Fruit fly (Drosophila melanogaster): Measurements from ENCODE around the gene comm3.

The comm3 gene

DNA sequence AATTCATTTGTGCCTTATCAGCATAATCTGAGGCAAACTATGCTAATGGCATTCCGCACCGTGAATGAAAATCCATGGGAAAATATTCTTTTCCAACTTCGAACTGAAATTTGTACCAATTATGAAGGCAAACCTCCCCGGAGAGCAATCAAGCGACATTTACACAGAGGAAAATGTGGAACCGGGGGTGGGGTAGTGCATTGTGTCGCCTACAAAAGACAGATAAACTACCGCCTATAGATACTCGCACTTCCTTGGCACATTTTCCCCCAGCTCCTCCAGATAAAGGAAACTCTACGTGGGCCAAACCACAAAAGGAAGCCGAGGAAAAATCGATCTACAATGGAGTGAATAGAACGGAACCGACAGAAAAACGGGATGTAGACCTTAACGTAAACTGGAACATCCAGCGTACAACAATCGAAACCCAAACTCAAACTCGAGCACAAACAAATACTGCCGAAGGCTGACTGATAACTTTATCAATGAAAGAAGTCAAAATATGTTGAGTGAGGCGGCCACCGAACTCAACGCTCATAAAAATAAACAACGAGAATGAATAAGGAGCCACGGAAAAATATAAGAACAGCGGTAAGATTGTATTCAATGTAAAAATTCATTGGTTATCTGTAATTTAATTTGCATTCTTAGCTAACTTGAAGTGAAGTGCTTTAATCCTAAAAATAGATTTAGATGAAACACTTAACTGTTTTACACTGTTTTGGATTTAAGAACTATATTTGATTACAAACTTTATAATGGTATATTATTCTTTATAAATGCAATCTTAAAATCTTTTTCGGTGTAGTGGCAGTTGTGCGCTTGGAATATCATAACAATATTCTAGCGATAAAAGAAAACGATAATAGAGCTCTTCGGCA, 43.4 kb upstream of the comm3 start (continued):
- peak; percentile 10 for TF ChIP-seq abd-A (tag; optimal IDR thresholded peaks at IDR 0.05)
- TF ChIP-seq grau (tag; optimal IDR thresholded peaks at IDR 0.05), result peak; percentile 60
- TF ChIP-seq CG6689 (GFP tag; IDR thresholded peaks at IDR 0.05), result 0 out of 2 replicates have a peak, but pooled peaks have one; percentile 10
- no peak for TF ChIP-seq lov (optimal IDR thresholded peaks at IDR 0.05)
- no peak for TF ChIP-seq lov (GFP tag; IDR thresholded peaks at IDR 0.05)
- no peak for TF ChIP-seq CG14050 (GFP tag; IDR thresholded peaks at IDR 0.05)
- peak; percentile 3 for TF ChIP-seq Dek (tag; optimal IDR thresholded peaks at IDR 0.05)
- no peak for TF ChIP-seq ftz-f1 (GFP tag; optimal IDR thresholded peaks at IDR 0.05)
- TF ChIP-seq CG9817 (tag; optimal IDR thresholded peaks at IDR 0.05), result no peak
- TF ChIP-seq zen (tag; optimal IDR thresholded peaks at IDR 0.05), result peak; percentile 64
- TF ChIP-seq wdn (GFP tag; IDR thresholded peaks at IDR 0.05), result 0 out of 2 replicates have a peak, but pooled peaks have one; percentile 10
- peak; percentile 65 for TF ChIP-seq trem (tag; optimal IDR thresholded peaks at IDR 0.05)
- TF ChIP-seq CG10979 (tag; optimal IDR thresholded peaks at IDR 0.05), result peak; percentile 86
- no peak for TF ChIP-seq gsb (GFP tag; IDR thresholded peaks at IDR 0.05)
- peak; percentile 53; the same call in 1 of the 3 replicates for TF ChIP-seq CG17361 (GFP tag; IDR thresholded peaks at IDR 0.05)
- no peak for TF ChIP-seq dan (GFP tag; IDR thresholded peaks at IDR 0.05)
- TF ChIP-seq D (optimal IDR thresholded peaks at IDR 0.05), result peak; percentile 30
- peak; percentile 64 for TF ChIP-seq D (GFP tag; optimal IDR thresholded peaks at IDR 0.05)
- peak; percentile 73 for TF ChIP-seq phol (tag; optimal IDR thresholded peaks at IDR 0.05)
- TF ChIP-seq Lhr (GFP tag; optimal IDR thresholded peaks at IDR 0.05), result no peak
- peak; percentile 49 for TF ChIP-seq nmo (GFP tag; optimal IDR thresholded peaks at IDR 0.05)
- peak; percentile 43; the same call in 1 of the 2 replicates for TF ChIP-seq sisA (GFP tag; IDR thresholded peaks at IDR 0.05)
- peak; percentile 19 for TF ChIP-seq CG6654 (GFP tag; optimal IDR thresholded peaks at IDR 0.05)
- TF ChIP-seq dmrt11E (tag; optimal IDR thresholded peaks at IDR 0.05), result peak; percentile 54
- TF ChIP-seq CG11504 (tag; optimal IDR thresholded peaks at IDR 0.05), result peak; percentile 62
- TF ChIP-seq CG9932 (GFP tag; IDR thresholded peaks at IDR 0.05), result peak; percentile 54
- TF ChIP-seq CTCF (GFP tag; optimal IDR thresholded peaks at IDR 0.05), result peak; percentile 19
- TF ChIP-seq HLHmδ (GFP tag; optimal IDR thresholded peaks at IDR 0.05), result no peak
- TF ChIP-seq seq (GFP tag; IDR thresholded peaks at IDR 0.05), result no peak
- TF ChIP-seq CG7556 (GFP tag; optimal IDR thresholded peaks at IDR 0.05), result peak; percentile 65
- no peak for TF ChIP-seq CG11723 (GFP tag; optimal IDR thresholded peaks at IDR 0.05)
- peak; percentile 26 for TF ChIP-seq Deaf1 (tag; optimal IDR thresholded peaks at IDR 0.05)
- peak; percentile 10 for TF ChIP-seq gcm (GFP tag; optimal IDR thresholded peaks at IDR 0.05)
- TF ChIP-seq Antp (GFP tag; optimal IDR thresholded peaks at IDR 0.05), result peak; percentile 18
- peak; percentile 40 for TF ChIP-seq CG4424 (GFP tag; optimal IDR thresholded peaks at IDR 0.05)
- TF ChIP-seq CG6813 (GFP tag; optimal IDR thresholded peaks at IDR 0.05), result peak; percentile 54
- TF ChIP-seq dysf (GFP tag; IDR thresholded peaks at IDR 0.05), result 0 out of 3 replicates have a peak, but pooled peaks have one; percentile 21
- TF ChIP-seq scrt (GFP tag; optimal IDR thresholded peaks at IDR 0.05), result peak; percentile 18
- peak; percentile 28 for TF ChIP-seq lab (GFP tag; optimal IDR thresholded peaks at IDR 0.05)
- TF ChIP-seq CG17385 (GFP tag; optimal IDR thresholded peaks at IDR 0.05), result peak; percentile 8
- no peak for TF ChIP-seq CG11398 (GFP tag; optimal IDR thresholded peaks at IDR 0.05)
- no peak for TF ChIP-seq Lpt (GFP tag; optimal IDR thresholded peaks at IDR 0.05)
- no peak for TF ChIP-seq fru (optimal IDR thresholded peaks at IDR 0.05)
- TF ChIP-seq CG15479 (GFP tag; optimal IDR thresholded peaks at IDR 0.05), result peak; percentile 52
- peak; percentile 0 for TF ChIP-seq CG2120 (GFP tag; optimal IDR thresholded peaks at IDR 0.05)
- no peak for TF ChIP-seq ac (GFP tag; optimal IDR thresholded peaks at IDR 0.05)
- peak; percentile 56 for TF ChIP-seq ATbp (GFP tag; optimal IDR thresholded peaks at IDR 0.05)
- peak; percentile 39 for TF ChIP-seq CG33557 (GFP tag; optimal IDR thresholded peaks at IDR 0.05)
- peak; percentile 28 for TF ChIP-seq CG10543 (GFP tag; optimal IDR thresholded peaks at IDR 0.05)
